Fruit fly (Drosophila melanogaster): ENCODE data around the gene AdamTS-A.

Gene AdamTS-A

DNA sequence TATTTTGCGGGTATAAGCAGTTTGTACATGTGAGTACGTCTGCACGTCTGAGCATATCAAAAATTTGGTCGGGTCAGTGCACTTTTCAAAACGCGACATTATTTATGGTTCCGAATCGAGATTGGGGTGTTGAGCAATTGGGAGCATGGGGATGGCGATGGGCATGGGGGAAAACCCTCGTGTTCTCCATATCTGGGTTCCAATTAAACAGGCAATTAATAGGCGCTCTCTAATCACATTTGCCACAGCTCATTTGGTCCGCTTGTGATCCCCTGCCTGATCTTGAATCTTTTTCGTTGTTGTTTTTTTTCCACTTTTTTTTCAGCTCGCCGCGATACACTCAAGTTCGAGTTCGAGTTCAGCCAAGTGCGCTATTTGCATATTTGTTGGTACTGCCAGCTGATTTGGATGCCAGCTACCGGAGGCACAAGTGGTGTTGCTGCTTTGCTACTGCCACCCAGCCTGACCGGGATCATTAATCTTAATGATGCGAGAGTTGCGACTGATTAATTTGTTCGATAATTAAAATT is 17.7 kb downstream of the AdamTS-A start:
- TF ChIP-seq Rel (GFP tag; optimal IDR thresholded peaks at IDR 0.05) (no peak), Rel (tag; optimal IDR thresholded peaks at IDR 0.05) (peak; percentile 94), tai (GFP tag; optimal IDR thresholded peaks at IDR 0.05) (no peak)

DNA sequence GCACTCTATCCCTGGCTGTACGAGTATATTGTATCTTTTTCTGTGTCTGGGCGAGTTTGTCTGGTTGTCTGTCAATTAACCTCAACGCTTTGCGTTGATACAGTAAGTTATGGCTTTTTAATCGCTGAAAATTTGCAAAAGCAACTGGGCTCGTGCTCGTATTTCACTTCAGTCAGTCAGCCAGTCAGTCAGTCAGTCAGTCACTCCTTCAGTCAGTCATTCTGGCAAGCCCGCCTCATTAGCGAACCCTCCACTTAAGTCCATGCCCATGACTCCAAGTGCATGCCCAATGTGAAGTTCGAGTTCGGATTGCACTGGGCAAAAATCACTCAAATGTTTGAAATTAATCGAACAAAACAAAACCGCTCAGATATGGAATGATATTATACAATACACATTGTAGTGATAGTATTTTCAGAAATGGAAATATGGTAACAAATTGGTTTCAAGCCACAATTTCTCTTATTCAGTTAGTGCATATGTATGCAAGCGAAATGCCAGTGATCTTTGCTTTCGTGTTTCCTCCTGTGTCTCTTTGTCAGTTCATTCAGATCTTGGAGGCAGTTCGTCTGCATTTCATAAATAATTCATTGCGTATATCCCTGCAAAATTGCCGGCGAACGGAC is 18.5 kb downstream of the AdamTS-A start:
- no peak for TF ChIP-seq Hr83 (GFP tag; optimal IDR thresholded peaks at IDR 0.05; ENCODE audit: poor library complexity, severe bottlenecking)
- peak; percentile 32 for TF ChIP-seq woc (GFP tag; optimal IDR thresholded peaks at IDR 0.05)
- TF ChIP-seq foxo (GFP tag; optimal IDR thresholded peaks at IDR 0.05): peak in 1 of 2 experiments; percentile 55
- peak; percentile 62 for TF ChIP-seq br (GFP tag; optimal IDR thresholded peaks at IDR 0.05)
- TF ChIP-seq Abd-B (GFP tag; optimal IDR thresholded peaks at IDR 0.05): no peak
- TF ChIP-seq lola (GFP tag; optimal IDR thresholded peaks at IDR 0.05): no peak
- TF ChIP-seq Dfd (GFP tag; optimal IDR thresholded peaks at IDR 0.05): no peak
- no peak for TF ChIP-seq pan (optimal IDR thresholded peaks at IDR 0.05)
- no peak for TF ChIP-seq Vsx2 (GFP tag; optimal IDR thresholded peaks at IDR 0.05; ENCODE audit: partially characterized antibody)
- no peak for TF ChIP-seq Mio (GFP tag; optimal IDR thresholded peaks at IDR 0.05)
- peak; percentile 65 for TF ChIP-seq h (GFP tag; optimal IDR thresholded peaks at IDR 0.05)
- no peak for TF ChIP-seq dmrt93B (GFP tag; optimal IDR thresholded peaks at IDR 0.05)
- TF ChIP-seq OdsH (GFP tag; optimal IDR thresholded peaks at IDR 0.05): peak; percentile 41
- peak; percentile 64 for TF ChIP-seq ey (GFP tag; optimal IDR thresholded peaks at IDR 0.05)
- TF ChIP-seq HLH106 (tag; optimal IDR thresholded peaks at IDR 0.05): peak; percentile 46
- TF ChIP-seq usp (GFP tag; optimal IDR thresholded peaks at IDR 0.05): no peak
- TF ChIP-seq Hnf4 (GFP tag; optimal IDR thresholded peaks at IDR 0.05): peak; percentile 23
- TF ChIP-seq CG32264 (GFP tag; optimal IDR thresholded peaks at IDR 0.05): no peak
- peak; percentile 58 for TF ChIP-seq psq (GFP tag; optimal IDR thresholded peaks at IDR 0.05)
- TF ChIP-seq rgr (GFP tag; optimal IDR thresholded peaks at IDR 0.05): peak; percentile 43
- TF ChIP-seq brk (GFP tag; optimal IDR thresholded peaks at IDR 0.05): peak; percentile 9
- peak; percentile 58 for TF ChIP-seq fru (GFP tag; optimal IDR thresholded peaks at IDR 0.05)
- no peak for TF ChIP-seq Dif (GFP tag; optimal IDR thresholded peaks at IDR 0.05; ENCODE audit: partially characterized antibody)
- TF ChIP-seq CrebA (GFP tag; optimal IDR thresholded peaks at IDR 0.05; ENCODE audit: borderline replicate concordance): no peak
- no peak for TF ChIP-seq Myc (optimal IDR thresholded peaks at IDR 0.05)
- peak; percentile 0 for TF ChIP-seq Sp1 (GFP tag; optimal IDR thresholded peaks at IDR 0.05)
- TF ChIP-seq sage (GFP tag; optimal IDR thresholded peaks at IDR 0.05): peak; percentile 14
- no peak for TF ChIP-seq Hr78 (GFP tag; optimal IDR thresholded peaks at IDR 0.05)

DNA sequence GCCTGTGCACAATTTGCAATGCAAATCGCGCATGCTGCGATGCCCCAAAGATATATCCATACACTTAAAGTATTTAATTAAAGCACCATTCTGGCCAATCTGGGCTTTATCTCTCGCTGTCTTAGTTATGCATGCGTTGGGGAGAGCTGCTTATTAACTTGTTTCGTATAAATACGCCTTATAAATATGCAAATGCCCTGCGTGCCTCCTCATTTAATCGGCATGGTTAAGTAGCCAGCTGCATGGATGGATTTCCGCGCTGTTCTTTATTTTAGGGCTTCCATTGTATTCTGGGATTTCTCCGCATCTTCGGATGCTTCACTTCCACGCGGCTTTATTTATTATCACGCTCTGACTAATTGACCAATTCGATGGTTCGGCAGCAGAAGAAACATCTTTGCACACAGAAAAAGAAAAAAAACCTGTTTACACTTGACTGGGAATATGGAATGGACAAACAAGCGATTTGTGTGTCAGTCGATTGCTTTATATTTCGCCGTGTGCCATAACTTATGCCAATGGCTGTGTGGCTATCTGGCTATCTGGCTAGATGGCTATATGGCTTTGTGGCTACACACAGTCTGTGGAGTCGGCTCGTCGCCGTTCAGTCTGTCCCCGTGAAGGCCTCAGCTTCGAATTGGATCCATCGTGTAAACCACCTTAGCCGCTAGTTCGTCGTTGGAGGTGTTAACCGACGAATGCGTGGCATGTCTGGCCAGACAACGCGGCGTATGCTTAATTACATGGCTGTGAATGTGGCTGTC is 24.5 kb downstream of the AdamTS-A start:
- no peak for TF ChIP-seq sage (GFP tag; optimal IDR thresholded peaks at IDR 0.05)
- TF ChIP-seq Myc (optimal IDR thresholded peaks at IDR 0.05): no peak
- no peak for TF ChIP-seq Hr78 (GFP tag; optimal IDR thresholded peaks at IDR 0.05)
- no peak for TF ChIP-seq CG9705 (GFP tag; optimal IDR thresholded peaks at IDR 0.05)
- TF ChIP-seq tai (GFP tag; optimal IDR thresholded peaks at IDR 0.05): no peak
- no peak for TF ChIP-seq lola (GFP tag; optimal IDR thresholded peaks at IDR 0.05)
- no peak for TF ChIP-seq Abd-B (GFP tag; optimal IDR thresholded peaks at IDR 0.05)
- no peak for TF ChIP-seq sv (GFP tag; optimal IDR thresholded peaks at IDR 0.05)
- no peak for TF ChIP-seq Jra (GFP tag; optimal IDR thresholded peaks at IDR 0.05)
- TF ChIP-seq Hr83 (GFP tag; optimal IDR thresholded peaks at IDR 0.05; ENCODE audit: poor library complexity, severe bottlenecking): no peak
- no peak for TF ChIP-seq Rel (GFP tag; optimal IDR thresholded peaks at IDR 0.05)
- no peak for TF ChIP-seq Rel (tag; optimal IDR thresholded peaks at IDR 0.05)
- TF ChIP-seq dl (GFP tag; optimal IDR thresholded peaks at IDR 0.05; ENCODE audit: insufficient read depth in 1 of 2, partially characterized antibody in 2 of 2): no peak
- no peak for TF ChIP-seq dsf (GFP tag; optimal IDR thresholded peaks at IDR 0.05; ENCODE audit: borderline replicate concordance)
- TF ChIP-seq Dif (GFP tag; optimal IDR thresholded peaks at IDR 0.05; ENCODE audit: partially characterized antibody): no peak
